Worm (Caenorhabditis elegans): ENCODE results near the gene ceh-1.
A peak's percentile ranks its signal among the peaks of the same experiment; 100 is the strongest.

ce11 chrX:4662293-4662825, 8.4 kb upstream of the ceh-1 start:
- no peak for TF ChIP-seq pag-3 (tag; optimal IDR thresholded peaks at IDR 0.05; ENCODE audit: borderline replicate concordance, insufficient read depth)
- no peak for TF ChIP-seq zag-1 (tag; optimal IDR thresholded peaks at IDR 0.05)
- TF ChIP-seq ceh-82 (tag; optimal IDR thresholded peaks at IDR 0.05): peak; percentile 25 to 49 (median 37)
- peak; percentile 13 for TF ChIP-seq jun-1 (tag; optimal IDR thresholded peaks at IDR 0.05)

All from whole organism, L1 larva.